Worm (Caenorhabditis elegans) whole organism, L1 larva: ENCODE data around the gene F41D9.2.

Experiments
- C16A3.4 ChIP-seq: fragments of 150-350 bp; optimal IDR thresholded peaks from 2 replicates; lab custom pipeline; 2014; ENCODE audit warnings: missing biosample characterization, missing genetic modification characterization
- F16B12.6 ChIP-seq: fragments of 150-350 bp; optimal IDR thresholded peaks from 2 replicates; lab custom pipeline; 2014; ENCODE audit warnings: missing biosample characterization, missing genetic modification characterization
- Y116A8C.19 ChIP-seq: sonication (generic microtip); optimal IDR thresholded peaks from 2 replicates; lab custom pipeline; 2016; ENCODE audit warnings: missing compliant biosample characterization, missing genetic modification characterization, borderline replicate concordance
- alr-1 ChIP-seq: fragments of 200-800 bp; sonication (Bioruptor generic); optimal IDR thresholded peaks from 2 replicates; lab custom pipeline; 2018; ENCODE audit warnings: borderline replicate concordance, mild to moderate bottlenecking, missing genetic modification characterization, missing compliant biosample characterization
- blmp-1 ChIP-seq: fragments of 150-350 bp; optimal IDR thresholded peaks from 2 replicates; lab custom pipeline; 2014; ENCODE audit warnings: missing biosample characterization, missing genetic modification characterization
- ceh-63 ChIP-seq: fragments of 200-800 bp; sonication (Bioruptor generic); optimal IDR thresholded peaks from 2 replicates; lab custom pipeline; 2018; ENCODE audit warnings: mild to moderate bottlenecking, missing genetic modification characterization, missing compliant biosample characterization
- dsc-1 ChIP-seq: sonication (generic microtip); optimal IDR thresholded peaks from 2 replicates; lab custom pipeline; 2016; ENCODE audit warnings: mild to moderate bottlenecking, missing genetic modification characterization, missing compliant biosample characterization
- efl-1 ChIP-seq, 4 experiments: fragments of 150-350 bp; optimal IDR thresholded peaks in 3 of 4; peaks in 1 of 4; 1 replicate in 1 of 4; 2 replicates in 3 of 4; lab custom pipeline; 2014; ENCODE audit warnings: missing biosample characterization in 2 of 4, missing genetic modification characterization in 2 of 4, missing genetic modification reagents in 2 of 4
- efl-3 ChIP-seq: fragments of 200-800 bp; sonication (Bioruptor generic); optimal IDR thresholded peaks from 2 replicates; lab custom pipeline; 2018; ENCODE audit warnings: mild to moderate bottlenecking, missing genetic modification characterization, missing compliant biosample characterization
- egl-13 ChIP-seq: sonication (generic microtip); optimal IDR thresholded peaks from 2 replicates; lab custom pipeline; 2016; ENCODE audit warnings: missing genotype, missing genetic modification reagents, missing genetic modification characterization, missing compliant biosample characterization
- elt-3 ChIP-seq, 6 experiments: fragments of 150-350 bp in 1 of 6; sonication (generic microtip); optimal IDR thresholded peaks; 2 replicates each; lab custom pipeline; 2017 to 2018; ENCODE audit warnings: missing biosample characterization in 6 of 6, missing genetic modification characterization in 6 of 6, inconsistent platforms in 1 of 6
- fos-1 ChIP-seq: fragments of 150-350 bp; optimal IDR thresholded peaks from 2 replicates; lab custom pipeline; 2014; ENCODE audit warnings: missing biosample characterization, missing genetic modification characterization
- hlh-17 ChIP-seq: fragments of 200-800 bp; sonication (Bioruptor generic); optimal IDR thresholded peaks from 2 replicates; lab custom pipeline; 2018; ENCODE audit warnings: missing genetic modification characterization, mild to moderate bottlenecking, missing compliant biosample characterization, moderate library complexity, borderline replicate concordance
- irx-1 ChIP-seq: sonication (generic microtip); optimal IDR thresholded peaks from 2 replicates; lab custom pipeline; 2016; ENCODE audit warnings: missing genetic modification characterization, missing compliant biosample characterization
- isw-1 ChIP-seq: fragments of 200-800 bp; sonication (Bioruptor generic); IDR thresholded peaks from 2 replicates; pipeline ENCODE4 v1.3.6; 2022; ENCODE audit warnings: missing genetic modification characterization, missing compliant biosample characterization
- jun-1 ChIP-seq: fragments of 150-350 bp; optimal IDR thresholded peaks from 2 replicates; lab custom pipeline; 2014; ENCODE audit warnings: missing biosample characterization, missing genetic modification reagents, missing genetic modification characterization
- lin-13 ChIP-seq: fragments of 150-350 bp; optimal IDR thresholded peaks from 2 replicates; lab custom pipeline; 2014; ENCODE audit warnings: missing biosample characterization, missing genetic modification reagents, missing genetic modification characterization
- lin-14 ChIP-seq: fragments of 200-800 bp; sonication (Bioruptor generic); optimal IDR thresholded peaks from 2 replicates; lab custom pipeline; 2018; ENCODE audit warnings: mild to moderate bottlenecking, missing genetic modification characterization, moderate library complexity, missing compliant biosample characterization
- lin-35 ChIP-seq, 2 experiments: fragments of 150-350 bp; optimal IDR thresholded peaks; 2 replicates each; lab custom pipeline; 2014; ENCODE audit warnings: missing biosample characterization in 2 of 2, missing genetic modification characterization in 2 of 2, missing genetic modification reagents in 2 of 2
- lir-3 ChIP-seq: sonication (generic microtip); optimal IDR thresholded peaks from 2 replicates; lab custom pipeline; 2016; ENCODE audit warnings: mild to moderate bottlenecking, missing genetic modification characterization, moderate library complexity, missing compliant biosample characterization; ENCODE audit not compliant: poor library complexity
- lsy-2 ChIP-seq, 2 experiments: fragments of 150-350 bp; optimal IDR thresholded peaks; 2 replicates each; lab custom pipeline; 2014; ENCODE audit warnings: missing biosample characterization in 2 of 2, missing genetic modification characterization in 2 of 2
- mab-9 ChIP-seq: fragments of 200-800 bp; sonication (Bioruptor generic); IDR thresholded peaks from 2 replicates; pipeline ENCODE4 v1.3.6; 2022; ENCODE audit warnings: missing genetic modification reagents, missing genetic modification characterization, missing compliant biosample characterization
- mdl-1 ChIP-seq, 2 experiments: fragments of 150-350 bp; optimal IDR thresholded peaks; 2 replicates each; lab custom pipeline; 2014 to 2017; ENCODE audit warnings: missing biosample characterization in 2 of 2, missing genetic modification characterization in 2 of 2, inconsistent platforms in 1 of 2
- mef-2 ChIP-seq: fragments of 150-350 bp; optimal IDR thresholded peaks from 2 replicates; lab custom pipeline; 2014; ENCODE audit warnings: missing biosample characterization, missing genetic modification characterization
- mep-1 ChIP-seq: fragments of 150-350 bp; optimal IDR thresholded peaks from 2 replicates; lab custom pipeline; 2014; ENCODE audit warnings: missing biosample characterization, missing genetic modification characterization
- nhr-11 ChIP-seq: fragments of 150-350 bp; optimal IDR thresholded peaks from 2 replicates; lab custom pipeline; 2014; ENCODE audit warnings: missing biosample characterization, missing genetic modification characterization
- nhr-20 ChIP-seq: sonication (generic microtip); optimal IDR thresholded peaks from 2 replicates; lab custom pipeline; 2016; ENCODE audit warnings: mild to moderate bottlenecking, missing genetic modification characterization, missing compliant biosample characterization
- nhr-47 ChIP-seq: sonication (generic microtip); optimal IDR thresholded peaks from 2 replicates; lab custom pipeline; 2016; ENCODE audit warnings: mild to moderate bottlenecking, missing genetic modification characterization, moderate library complexity, missing compliant biosample characterization
- nhr-71 ChIP-seq: sonication (generic microtip); optimal IDR thresholded peaks from 2 replicates; lab custom pipeline; 2016; ENCODE audit warnings: mild to moderate bottlenecking, missing genetic modification characterization, moderate library complexity, missing compliant biosample characterization
- nhr-85 ChIP-seq: sonication (generic microtip); peaks from one replicate; lab custom pipeline; 2016; ENCODE audit warnings: missing genetic modification characterization, inconsistent platforms, missing compliant biosample characterization
- nhr-90 ChIP-seq: sonication (generic microtip); optimal IDR thresholded peaks from 2 replicates; lab custom pipeline; 2016; ENCODE audit warnings: mild to moderate bottlenecking, missing genetic modification characterization, missing compliant biosample characterization; ENCODE audit not compliant: poor library complexity
- pag-3 ChIP-seq: sonication (generic microtip); optimal IDR thresholded peaks from 2 replicates; lab custom pipeline; 2017; ENCODE audit warnings: missing genetic modification characterization, mild to moderate bottlenecking, missing compliant biosample characterization, antibody characterized with exemption, borderline replicate concordance; ENCODE audit not compliant: insufficient read depth
- pax-3 ChIP-seq: fragments of 200-800 bp; sonication (Bioruptor generic); optimal IDR thresholded peaks from 2 replicates; lab custom pipeline; 2018; ENCODE audit warnings: mild to moderate bottlenecking, missing genetic modification characterization, moderate library complexity, missing compliant biosample characterization
- pqm-1 ChIP-seq: sonication (generic microtip); optimal IDR thresholded peaks from 3 replicates; lab custom pipeline; 2017; ENCODE audit warnings: missing biosample characterization, missing genetic modification characterization
- rnt-1 ChIP-seq: sonication (generic microtip); optimal IDR thresholded peaks from 2 replicates; lab custom pipeline; 2016; ENCODE audit warnings: mild to moderate bottlenecking, missing genetic modification characterization, moderate library complexity, missing compliant biosample characterization
- skn-1 ChIP-seq: fragments of 150-350 bp; optimal IDR thresholded peaks from 2 replicates; lab custom pipeline; 2014; ENCODE audit warnings: missing biosample characterization, missing genetic modification characterization
- snu-23 ChIP-seq: sonication (generic microtip); optimal IDR thresholded peaks from 2 replicates; lab custom pipeline; 2016; ENCODE audit warnings: missing genetic modification characterization, missing compliant biosample characterization
- sox-4 ChIP-seq: sonication (generic microtip); optimal IDR thresholded peaks from 2 replicates; lab custom pipeline; 2016; ENCODE audit warnings: missing genetic modification characterization, missing compliant biosample characterization
- swsn-7 ChIP-seq: sonication (generic microtip); optimal IDR thresholded peaks from 2 replicates; lab custom pipeline; 2016; ENCODE audit warnings: missing genetic modification characterization, missing compliant biosample characterization
- tbx-2 ChIP-seq: sonication (generic microtip); optimal IDR thresholded peaks from 2 replicates; lab custom pipeline; 2016; ENCODE audit warnings: missing genetic modification characterization, missing compliant biosample characterization
- tlp-1 ChIP-seq: fragments of 150-350 bp; optimal IDR thresholded peaks from 2 replicates; lab custom pipeline; 2014; ENCODE audit warnings: missing biosample characterization, missing genetic modification characterization
- unc-130 ChIP-seq: fragments of 150-350 bp; optimal IDR thresholded peaks from 2 replicates; lab custom pipeline; 2017; ENCODE audit warnings: missing biosample characterization, missing genetic modification characterization, inconsistent platforms
- unc-30 ChIP-seq: sonication (generic microtip); optimal IDR thresholded peaks from 2 replicates; lab custom pipeline; 2017; ENCODE audit warnings: missing biosample characterization, missing genetic modification characterization
- unc-62 ChIP-seq: fragments of 150-350 bp; optimal IDR thresholded peaks from 2 replicates; lab custom pipeline; 2014; ENCODE audit warnings: missing biosample characterization, missing genetic modification reagents, missing genetic modification characterization
- unc-86 ChIP-seq: sonication (generic microtip); optimal IDR thresholded peaks from 2 replicates; lab custom pipeline; 2016; ENCODE audit warnings: missing genetic modification characterization, missing compliant biosample characterization
- unc-98 ChIP-seq: fragments of 200-800 bp; sonication (Bioruptor generic); IDR thresholded peaks from 2 replicates; pipeline ENCODE4 v1.3.6; 2022; ENCODE audit warnings: missing genetic modification characterization, missing compliant biosample characterization
- vab-15 ChIP-seq: sonication (generic microtip); optimal IDR thresholded peaks from 2 replicates; lab custom pipeline; 2017; ENCODE audit warnings: missing genotype, mild to moderate bottlenecking, missing genetic modification characterization, missing compliant biosample characterization
- xbp-1 ChIP-seq: sonication (generic microtip); optimal IDR thresholded peaks from 2 replicates; lab custom pipeline; 2016; ENCODE audit warnings: missing genetic modification characterization, missing compliant biosample characterization
- zag-1 ChIP-seq: fragments of 150-350 bp; optimal IDR thresholded peaks from 2 replicates; lab custom pipeline; 2014; ENCODE audit warnings: missing biosample characterization, missing genetic modification characterization
- zip-4 ChIP-seq: fragments of 200-800 bp; sonication (Bioruptor generic); optimal IDR thresholded peaks from 2 replicates; lab custom pipeline; 2018; ENCODE audit warnings: mild to moderate bottlenecking, missing genetic modification characterization, moderate library complexity, missing compliant biosample characterization

The F41D9.2 gene

DNA sequence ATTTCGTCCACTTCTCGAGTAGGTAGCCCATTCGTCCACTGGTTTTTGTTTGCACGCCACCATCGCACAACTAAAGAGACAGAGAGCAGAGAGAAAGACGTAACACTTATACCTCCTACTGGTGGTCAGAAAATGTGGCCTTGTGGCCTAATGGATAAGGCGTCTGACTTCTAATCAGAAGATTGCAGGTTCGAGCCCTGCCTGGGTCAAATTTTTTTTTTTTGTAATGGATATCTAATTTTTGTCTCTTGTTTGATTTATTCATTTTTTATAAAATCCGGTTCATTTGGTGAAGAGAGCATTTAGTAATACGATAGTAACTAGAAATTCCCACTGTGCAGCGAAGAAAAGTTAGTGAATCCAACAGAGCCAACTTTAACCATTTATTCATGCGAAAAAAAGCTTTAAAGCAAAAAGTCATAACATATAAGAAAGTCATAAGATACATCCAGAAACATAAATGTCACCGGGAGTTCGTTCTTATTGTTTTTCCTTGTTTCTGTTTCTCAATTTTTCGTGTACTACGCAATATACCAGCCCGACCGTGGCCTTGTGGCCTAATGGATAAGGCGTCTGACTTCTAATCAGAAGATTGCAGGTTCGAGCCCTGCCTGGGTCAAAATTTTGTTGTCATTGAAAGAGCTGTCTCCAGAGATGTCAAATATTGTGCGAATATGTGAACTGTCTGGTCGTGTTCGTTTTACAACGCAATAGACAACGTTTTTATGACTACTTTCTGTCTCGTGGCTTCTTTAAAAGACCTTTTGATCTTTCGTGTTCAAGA, 1.5 kb upstream of the F41D9.2 start:
- TF ChIP-seq lin-13 (GFP tag; lab: Kevin White, UChicago) (no peak), unc-98 (no peak), lsy-2 (tag; optimal IDR thresholded peaks at IDR 0.05; lab: Kevin White, UChicago) (peak; percentile 49 to 57), dsc-1 (peak; percentile 64), skn-1 (tag; lab: Kevin White, UChicago) (peak; percentile 47), sox-4 (tag; lab: Kevin White, UChicago) (peak; percentile 11), vab-15 (tag; lab: Kevin White, UChicago) (no peak), nhr-90 (peak; percentile 59), nhr-20 (tag; lab: Kevin White, UChicago) (peak; percentile 65), nhr-71 (tag; lab: Kevin White, UChicago) (peak; percentile 74), unc-86 (tag; lab: Kevin White, UChicago) (peak; percentile 13), rnt-1 (tag; lab: Kevin White, UChicago) (peak; percentile 63), fos-1 (peak; percentile 51), unc-130 (tag; lab: Kevin White, UChicago) (no peak), hlh-17 (GFP tag; lab: Kevin White, UChicago) (no peak), egl-13 (tag; lab: Kevin White, UChicago) (peak; percentile 40), swsn-7 (peak; percentile 64), snu-23 (GFP tag; lab: Kevin White, UChicago) (peak; percentile 80), nhr-11 (tag; lab: Kevin White, UChicago) (no peak), irx-1 (tag; lab: Kevin White, UChicago) (no peak), F16B12.6 (tag; lab: Kevin White, UChicago) (no peak), mab-9 (0 out of 2 replicates have a peak, but pooled peaks have one; percentile 13), tbx-2 (tag; lab: Kevin White, UChicago) (peak; percentile 59), zag-1 (tag; lab: Kevin White, UChicago) (no peak), mef-2 (tag; lab: Kevin White, UChicago) (no peak), mep-1 (tag; lab: Kevin White, UChicago) (peak; percentile 70), ceh-63 (no peak), nhr-85 (tag; lab: Kevin White, UChicago) (peak; percentile 59), elt-3 (tag; optimal IDR thresholded peaks at IDR 0.05; lab: Kevin White, UChicago) (no peak), blmp-1 (peak; percentile 18), efl-1 (optimal IDR thresholded peaks at IDR 0.05; lab: Kevin White, UChicago) (no peak), efl-1 (GFP tag; optimal IDR thresholded peaks at IDR 0.05 in 1 of 2; lab: Kevin White, UChicago) (peak in 1 of 2 experiments; percentile 77), efl-3 (GFP tag; lab: Kevin White, UChicago) (no peak), tlp-1 (tag; lab: Kevin White, UChicago) (no peak), pag-3 (tag; lab: Kevin White, UChicago) (no peak), mdl-1 (tag; optimal IDR thresholded peaks at IDR 0.05; lab: Kevin White, UChicago) (peak in 1 of 2 experiments; percentile 67), zip-4 (GFP tag; lab: Kevin White, UChicago) (peak; percentile 26), isw-1 (no peak; the same call in 1 of the 2 replicates), xbp-1 (tag; lab: Kevin White, UChicago) (peak; percentile 55), Y116A8C.19 (tag; lab: Kevin White, UChicago) (no peak), nhr-47 (tag; lab: Kevin White, UChicago) (peak; percentile 70), jun-1 (tag; lab: Kevin White, UChicago) (peak; percentile 37), C16A3.4 (tag; lab: Kevin White, UChicago) (peak; percentile 25), alr-1 (no peak), pqm-1 (tag; lab: Kevin White, UChicago) (no peak), unc-30 (tag; lab: Kevin White, UChicago) (no peak), lin-14 (GFP tag; lab: Kevin White, UChicago) (peak; percentile 62), unc-62 (no peak), lir-3 (no peak), pax-3 (tag; lab: Kevin White, UChicago) (no peak), lin-35 (GFP tag; optimal IDR thresholded peaks at IDR 0.05; lab: Kevin White, UChicago) (peak in 1 of 2 experiments; percentile 49)
